Worm (Caenorhabditis elegans): Measurements from ENCODE around the gene ksr-1.

DNA sequence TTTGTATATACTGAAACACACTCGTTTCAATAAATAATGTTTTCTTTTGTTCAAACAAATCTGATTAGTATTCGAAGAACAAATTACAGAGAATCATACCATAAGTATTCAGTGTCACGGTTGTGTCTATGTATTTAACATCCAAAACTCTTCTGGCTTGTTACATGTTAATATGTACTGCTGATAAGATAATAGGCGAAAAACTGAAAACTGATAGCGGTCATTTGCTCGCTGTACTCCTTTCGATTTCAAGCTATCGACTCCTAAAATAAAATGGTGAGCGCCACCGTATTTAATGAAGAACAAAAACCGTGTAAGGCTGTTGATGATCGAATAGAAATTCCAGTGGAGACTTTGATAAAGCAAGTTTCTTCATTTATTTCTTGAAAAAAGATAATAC lies 48.4 kb downstream of the ksr-1 start, which contains the start of gene R09F10.1:
- TF ChIP-seq unc-39 (tag; optimal IDR thresholded peaks at IDR 0.05) (no peak), nhr-10 (tag; optimal IDR thresholded peaks at IDR 0.05) (no peak), egl-27 (tag; optimal IDR thresholded peaks at IDR 0.05) (no peak), ztf-11 (tag; optimal IDR thresholded peaks at IDR 0.05) (no peak), nhr-77 (tag; optimal IDR thresholded peaks at IDR 0.05) (no peak)
